Worm (Caenorhabditis elegans): ENCODE data around the gene rfs-1.

ce11 chrIII:8201117-8201516 is 25.2 kb upstream of the rfs-1 start, which contains the start of gene unc-36:
- TF ChIP-seq lin-39 (tag; optimal IDR thresholded peaks at IDR 0.05) (no peak), snpc-4 (tag; optimal IDR thresholded peaks at IDR 0.05) (no peak), unc-62 (GFP tag; optimal IDR thresholded peaks at IDR 0.05) (no peak), nhr-10 (tag; optimal IDR thresholded peaks at IDR 0.05) (no peak), egl-27 (tag; optimal IDR thresholded peaks at IDR 0.05) (no peak), lin-13 (GFP tag; optimal IDR thresholded peaks at IDR 0.05) (no peak), ama-1 (optimal IDR thresholded peaks at IDR 0.05) (no peak)
